Worm (Caenorhabditis elegans) whole organism, midembryonic: ENCODE data around the gene unc-77.

Experiments
- flt-1 ChIP-seq: fragments of 200-800 bp; sonication (Bioruptor generic); IDR thresholded peaks from 2 replicates; pipeline ENCODE4 v1.3.6; 2022; ENCODE audit warnings: missing genetic modification characterization, missing compliant biosample characterization
- klf-2 ChIP-seq: fragments of 200-800 bp; sonication (Bioruptor generic); conservative IDR thresholded peaks from 2 replicates; pipeline ENCODE4 v1.3.6; 2022; ENCODE audit warnings: missing genetic modification reagents, missing genetic modification characterization, missing compliant biosample characterization
- tab-1 ChIP-seq: fragments of 200-800 bp; sonication (Bioruptor generic); IDR thresholded peaks from 2 replicates; pipeline ENCODE4 v1.3.6; 2022; ENCODE audit warnings: missing genetic modification characterization, missing compliant biosample characterization
- ztf-23 ChIP-seq: fragments of 200-800 bp; sonication (Bioruptor generic); IDR thresholded peaks from 2 replicates; pipeline ENCODE4 v1.3.6; 2022; ENCODE audit warnings: missing genetic modification reagents, missing genetic modification characterization, missing compliant biosample characterization

DNA sequence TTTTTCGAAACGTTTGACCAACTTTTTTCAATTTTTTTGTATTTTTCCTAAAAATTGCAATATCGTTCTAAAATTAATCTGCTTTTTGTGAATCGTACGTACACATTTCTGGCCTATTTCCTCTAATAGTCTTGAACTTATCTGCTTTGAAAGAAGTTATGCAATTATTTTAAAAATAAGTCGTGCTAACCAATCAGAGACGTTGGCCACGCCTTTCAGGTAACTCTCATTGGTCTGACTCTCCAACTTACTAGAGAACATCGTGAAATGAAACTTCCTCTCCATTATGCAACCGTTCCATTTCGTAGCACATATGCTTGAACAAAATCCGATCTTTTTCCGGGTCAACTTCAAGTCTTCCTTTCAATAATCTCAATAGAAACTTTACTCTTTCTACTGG lies 24.0 kb downstream of the unc-77 start:
- TF ChIP-seq tab-1 (no peak), klf-2 (GFP tag; lab: Robert Waterston, UW) (no peak), ztf-23 (GFP tag; lab: Robert Waterston, UW) (no peak), flt-1 (GFP tag; lab: Robert Waterston, UW) (no peak)
